Fruit fly (Drosophila melanogaster) whole organism, prepupa: ENCODE measurements around the gene CG2611.

Source experiments
- Blimp-1 ChIP-seq: fragments of 200-800 bp; sonication (Bioruptor generic); optimal IDR thresholded peaks from 3 replicates; lab custom pipeline; 2017; ENCODE audit warnings: missing biosample characterization, missing genetic modification characterization, mild to moderate bottlenecking, moderate library complexity, missing genetic modification reagents
- CG10631 ChIP-seq: fragments of 200-800 bp; sonication (Bioruptor generic); optimal IDR thresholded peaks from 2 replicates; lab custom pipeline; 2016; ENCODE audit warnings: missing biosample characterization, missing genetic modification characterization
- CG10669 ChIP-seq: fragments of 200-800 bp; sonication (Bioruptor generic); optimal IDR thresholded peaks from 3 replicates; lab custom pipeline; 2018; ENCODE audit warnings: missing biosample characterization, mild to moderate bottlenecking, missing genetic modification characterization, moderate library complexity
- CG11902 ChIP-seq: fragments of 200-800 bp; sonication (Bioruptor generic); optimal IDR thresholded peaks from 3 replicates; lab custom pipeline; 2016; ENCODE audit warnings: missing biosample characterization, missing genetic modification characterization
- CG15336 ChIP-seq: fragments of 200-800 bp; sonication (Bioruptor generic); IDR thresholded peaks from 2 replicates; pipeline ENCODE4 v1.3.6; 2022; ENCODE audit warnings: missing biosample characterization, missing genetic modification characterization
- CG1621 ChIP-seq: fragments of 200-800 bp; sonication (Bioruptor generic); optimal IDR thresholded peaks from 3 replicates; lab custom pipeline; 2018; ENCODE audit warnings: missing biosample characterization, mild to moderate bottlenecking, missing genetic modification characterization
- CG3032 ChIP-seq: fragments of 200-800 bp; optimal IDR thresholded peaks from 2 replicates; lab custom pipeline; 2019; ENCODE audit warnings: missing biosample characterization, mild to moderate bottlenecking, missing genetic modification characterization, moderate library complexity
- CG32006 ChIP-seq: fragments of 200-800 bp; sonication (Bioruptor generic); optimal IDR thresholded peaks from 3 replicates; lab custom pipeline; 2017; ENCODE audit warnings: missing biosample characterization, mild to moderate bottlenecking, missing genetic modification characterization
- CG34406 ChIP-seq: fragments of 200-800 bp; sonication (Bioruptor generic); optimal IDR thresholded peaks from 3 replicates; lab custom pipeline; 2016; ENCODE audit warnings: missing biosample characterization, missing genetic modification characterization
- CG3919 ChIP-seq: fragments of 200-800 bp; sonication (Bioruptor generic); optimal IDR thresholded peaks from 3 replicates; lab custom pipeline; 2016; ENCODE audit warnings: missing biosample characterization, missing genetic modification characterization
- CG4318 ChIP-seq: fragments of 200-800 bp; sonication (Bioruptor generic); optimal IDR thresholded peaks from 3 replicates; lab custom pipeline; 2017; ENCODE audit warnings: missing biosample characterization, mild to moderate bottlenecking, missing genetic modification characterization
- CG6792 ChIP-seq: fragments of 200-800 bp; sonication (Bioruptor generic); optimal IDR thresholded peaks from 3 replicates; lab custom pipeline; 2016; ENCODE audit warnings: missing biosample characterization, missing genetic modification characterization
- CG6808 ChIP-seq: fragments of 200-800 bp; sonication (Bioruptor generic); optimal IDR thresholded peaks from 3 replicates; lab custom pipeline; 2017; ENCODE audit warnings: missing biosample characterization, missing genetic modification characterization, mild to moderate bottlenecking, moderate library complexity, missing genetic modification reagents
- CG7368 ChIP-seq: fragments of 200-800 bp; sonication (Bioruptor generic); optimal IDR thresholded peaks from 3 replicates; lab custom pipeline; 2016; ENCODE audit warnings: missing biosample characterization, missing genetic modification characterization
- CG8319 ChIP-seq: fragments of 200-800 bp; sonication (Bioruptor generic); optimal IDR thresholded peaks from 3 replicates; lab custom pipeline; 2016; ENCODE audit warnings: missing biosample characterization, missing genetic modification characterization
- CG8632 ChIP-seq: fragments of 200-800 bp; sonication (Bioruptor generic); optimal IDR thresholded peaks from 3 replicates; lab custom pipeline; 2016; ENCODE audit warnings: missing biosample characterization, missing genetic modification characterization
- Eip78C ChIP-seq: fragments of 200-800 bp; sonication (Bioruptor generic); peaks from one replicate; lab custom pipeline; 2016; ENCODE audit warnings: missing biosample characterization, missing genetic modification characterization
- Ets21C ChIP-seq: fragments of 200-800 bp; sonication (Bioruptor generic); optimal IDR thresholded peaks from 3 replicates; lab custom pipeline; 2016; ENCODE audit warnings: missing biosample characterization, missing genetic modification characterization
- Ets96B ChIP-seq: fragments of 200-800 bp; optimal IDR thresholded peaks from 2 replicates; lab custom pipeline; 2019; ENCODE audit warnings: missing biosample characterization, mild to moderate bottlenecking, missing genetic modification characterization, moderate library complexity
- Gug ChIP-seq: fragments of 200-800 bp; sonication (Bioruptor generic); IDR thresholded peaks from 2 replicates; pipeline ENCODE4 v1.3.6; 2022; ENCODE audit warnings: missing biosample characterization, missing genetic modification characterization
- Hr39 ChIP-seq: fragments of 200-800 bp; sonication (Bioruptor generic); optimal IDR thresholded peaks from 2 replicates; lab custom pipeline; 2016; ENCODE audit warnings: missing biosample characterization, missing genetic modification characterization
- Lpt ChIP-seq: fragments of 200-800 bp; sonication (Bioruptor generic); optimal IDR thresholded peaks from 3 replicates; lab custom pipeline; 2016; ENCODE audit warnings: missing biosample characterization, missing genetic modification characterization
- Met ChIP-seq: fragments of 200-800 bp; sonication (Bioruptor generic); optimal IDR thresholded peaks from 3 replicates; lab custom pipeline; 2016; ENCODE audit warnings: missing biosample characterization, missing genetic modification characterization
- OdsH ChIP-seq: fragments of 200-800 bp; sonication (Bioruptor generic); optimal IDR thresholded peaks from 3 replicates; lab custom pipeline; 2016; ENCODE audit warnings: missing biosample characterization, missing genetic modification characterization
- Smox ChIP-seq: fragments of 200-800 bp; sonication (Bioruptor generic); optimal IDR thresholded peaks from 3 replicates; lab custom pipeline; 2016; ENCODE audit warnings: missing biosample characterization, missing genetic modification characterization
- Sox15 ChIP-seq: fragments of 200-800 bp; sonication (Bioruptor generic); optimal IDR thresholded peaks from 3 replicates; lab custom pipeline; 2016; ENCODE audit warnings: missing biosample characterization, missing genetic modification characterization
- achi ChIP-seq: fragments of 200-800 bp; sonication (Bioruptor generic); optimal IDR thresholded peaks from 3 replicates; lab custom pipeline; 2016; ENCODE audit warnings: missing biosample characterization, missing genetic modification characterization
- acj6 ChIP-seq: fragments of 200-800 bp; sonication (Bioruptor generic); optimal IDR thresholded peaks from 3 replicates; lab custom pipeline; 2016; ENCODE audit warnings: missing biosample characterization, missing genetic modification characterization
- dsx ChIP-seq: fragments of 200-800 bp; optimal IDR thresholded peaks from 3 replicates; lab custom pipeline; 2019; ENCODE audit warnings: missing biosample characterization, mild to moderate bottlenecking, missing genetic modification characterization, moderate library complexity; ENCODE audit not compliant: poor library complexity, severe bottlenecking
- eg ChIP-seq: fragments of 200-800 bp; sonication (Bioruptor generic); IDR thresholded peaks from 3 replicates; pipeline ENCODE4 v1.3.6; 2022; ENCODE audit warnings: missing biosample characterization, missing genetic modification characterization
- esn ChIP-seq: fragments of 200-800 bp; sonication (Bioruptor generic); optimal IDR thresholded peaks from 2 replicates; lab custom pipeline; 2016; ENCODE audit warnings: missing biosample characterization, mild to moderate bottlenecking, missing genetic modification characterization, moderate library complexity
- fd59A ChIP-seq: fragments of 200-800 bp; sonication (Bioruptor generic); optimal IDR thresholded peaks from 2 replicates; lab custom pipeline; 2017; ENCODE audit warnings: missing biosample characterization, mild to moderate bottlenecking, missing genetic modification characterization, missing genetic modification reagents
- fd85E ChIP-seq: fragments of 200-800 bp; sonication (Bioruptor generic); optimal IDR thresholded peaks from 3 replicates; lab custom pipeline; 2016; ENCODE audit warnings: missing biosample characterization, missing genetic modification characterization
- fkh ChIP-seq: fragments of 200-800 bp; sonication (Bioruptor generic); optimal IDR thresholded peaks from 3 replicates; lab custom pipeline; 2017; ENCODE audit warnings: missing biosample characterization, mild to moderate bottlenecking, missing genetic modification characterization, moderate library complexity
- lz ChIP-seq: fragments of 200-800 bp; sonication (Bioruptor generic); optimal IDR thresholded peaks from 3 replicates; lab custom pipeline; 2016; ENCODE audit warnings: missing biosample characterization, missing genetic modification characterization
- net ChIP-seq: fragments of 200-800 bp; sonication (Bioruptor generic); optimal IDR thresholded peaks from 3 replicates; lab custom pipeline; 2016; ENCODE audit warnings: missing biosample characterization, missing genetic modification characterization
- pdm3 ChIP-seq: fragments of 200-800 bp; sonication (Bioruptor generic); optimal IDR thresholded peaks from 3 replicates; lab custom pipeline; 2016; ENCODE audit warnings: missing biosample characterization, missing genetic modification characterization
- salr ChIP-seq, 2 experiments: fragments of 200-800 bp; sonication (Bioruptor generic); optimal IDR thresholded peaks; 3 replicates each; lab custom pipeline; 2016 to 2018; ENCODE audit warnings: missing biosample characterization in 2 of 2, missing genetic modification characterization in 2 of 2, mild to moderate bottlenecking in 1 of 2
- spab ChIP-seq: fragments of 200-800 bp; sonication (Bioruptor generic); optimal IDR thresholded peaks from 2 replicates; lab custom pipeline; 2017; ENCODE audit warnings: missing biosample characterization, mild to moderate bottlenecking, missing genetic modification characterization, missing genetic modification reagents
- ss ChIP-seq, 2 experiments: fragments of 200-800 bp; sonication (Bioruptor generic); optimal IDR thresholded peaks; 2 replicates in 1 of 2; 3 replicates in 1 of 2; lab custom pipeline; 2017 to 2018; ENCODE audit warnings: mild to moderate bottlenecking in 2 of 2, missing biosample characterization in 2 of 2, missing genetic modification characterization in 2 of 2, moderate library complexity in 1 of 2
- svp ChIP-seq: fragments of 200-800 bp; sonication (Bioruptor generic); peaks from one replicate; lab custom pipeline; 2016; ENCODE audit warnings: missing biosample characterization, missing genetic modification characterization
- topi ChIP-seq: fragments of 200-800 bp; sonication (Bioruptor generic); optimal IDR thresholded peaks from 3 replicates; lab custom pipeline; 2016; ENCODE audit warnings: missing biosample characterization, missing genetic modification characterization
- vri ChIP-seq: fragments of 200-800 bp; sonication (Bioruptor generic); optimal IDR thresholded peaks from 3 replicates; lab custom pipeline; 2016; ENCODE audit warnings: missing biosample characterization, mild to moderate bottlenecking, missing genetic modification characterization

The CG2611 gene

dm6 chr2L:20682136-20682733 lies 32.2 kb downstream of the CG2611 start, which contains the start of gene CG2617:
TSS of gene CG2617 (plus strand) at chr2L:20682368.
- TF ChIP-seq CG1621 (tag; lab: Kevin White, UChicago) (no peak), Eip78C (GFP tag; lab: Kevin White, UChicago) (peak; percentile 38), vri (GFP tag; lab: Kevin White, UChicago) (no peak)

dm6 chr2L:20688722-20689121 lies 38.7 kb downstream of the CG2611 start:
- no peak for TF ChIP-seq fd85E (GFP tag; lab: Kevin White, UChicago)
- TF ChIP-seq CG10669 (GFP tag; lab: Kevin White, UChicago): no peak
- TF ChIP-seq Ets21C: no peak
- no peak for TF ChIP-seq dsx (GFP tag; lab: Kevin White, UChicago)
- no peak for TF ChIP-seq Ets96B (tag; lab: Kevin White, UChicago)
- no peak for TF ChIP-seq CG4318 (GFP tag; lab: Kevin White, UChicago)
- TF ChIP-seq CG6792 (GFP tag; lab: Kevin White, UChicago): no peak
- TF ChIP-seq, all 60 proteins: peak for 0

dm6 chr2L:20690055-20690454 lies 40.1 kb downstream of the CG2611 start:
- TF ChIP-seq OdsH (GFP tag; lab: Kevin White, UChicago) (no peak), Sox15 (GFP tag; lab: Kevin White, UChicago) (no peak), achi (GFP tag; lab: Kevin White, UChicago) (no peak), CG15336 (GFP tag; lab: Robert Waterston, UW) (no peak), fkh (GFP tag; lab: Kevin White, UChicago) (no peak), CG8632 (GFP tag; lab: Kevin White, UChicago) (no peak), Met (GFP tag; lab: Kevin White, UChicago) (no peak), Ets96B (tag; lab: Kevin White, UChicago) (no peak), spab (GFP tag; lab: Kevin White, UChicago) (no peak), CG3919 (GFP tag; lab: Kevin White, UChicago) (no peak), fd59A (GFP tag; lab: Kevin White, UChicago) (no peak), CG8319 (GFP tag; lab: Kevin White, UChicago) (no peak), Lpt (GFP tag; lab: Kevin White, UChicago) (no peak), CG3032 (tag; lab: Kevin White, UChicago) (no peak), esn (no peak), CG11902 (GFP tag; lab: Kevin White, UChicago) (no peak), net (GFP tag; lab: Kevin White, UChicago) (no peak), Gug (no peak), Smox (no peak)

- TF ChIP-seq topi (GFP tag; lab: Kevin White, UChicago): no peak
- peak; percentile 26 for TF ChIP-seq acj6
- peak; percentile 35 for TF ChIP-seq achi (GFP tag; lab: Kevin White, UChicago)
- no peak for TF ChIP-seq salr (GFP tag; optimal IDR thresholded peaks at IDR 0.05; lab: Kevin White, UChicago)
- peak; percentile 2 for TF ChIP-seq CG3032 (tag; lab: Kevin White, UChicago)
- peak; percentile 42 for TF ChIP-seq CG32006 (GFP tag; lab: Kevin White, UChicago)
- TF ChIP-seq OdsH (GFP tag; lab: Kevin White, UChicago): peak; percentile 18
- no peak for TF ChIP-seq CG7368
- peak; percentile 26 for TF ChIP-seq pdm3 (GFP tag; lab: Kevin White, UChicago)
- TF ChIP-seq CG8319 (GFP tag; lab: Kevin White, UChicago): no peak
- TF ChIP-seq Gug: 0 out of 2 replicates have a peak, but pooled peaks have one; percentile 10
- peak; percentile 76 for TF ChIP-seq Eip78C (GFP tag; lab: Kevin White, UChicago)
- TF ChIP-seq CG34406 (GFP tag; lab: Kevin White, UChicago): peak; percentile 5
- no peak for TF ChIP-seq Hr39 (GFP tag; lab: Kevin White, UChicago)
- peak; percentile 19 for TF ChIP-seq svp (GFP tag; lab: Kevin White, UChicago)
- TF ChIP-seq Blimp-1 (GFP tag; lab: Kevin White, UChicago): no peak
- TF ChIP-seq lz (GFP tag; lab: Kevin White, UChicago): no peak
- peak; percentile 7 for TF ChIP-seq CG6808 (GFP tag; lab: Kevin White, UChicago)
- TF ChIP-seq vri (GFP tag; lab: Kevin White, UChicago): peak; percentile 18
- TF ChIP-seq Met (GFP tag; lab: Kevin White, UChicago): no peak
- TF ChIP-seq ss (GFP tag; optimal IDR thresholded peaks at IDR 0.05; lab: Kevin White, UChicago): peak in 1 of 2 experiments; percentile 23
- TF ChIP-seq net (GFP tag; lab: Kevin White, UChicago): no peak
- peak; percentile 41 for TF ChIP-seq CG3919 (GFP tag; lab: Kevin White, UChicago)
- TF ChIP-seq fkh (GFP tag; lab: Kevin White, UChicago): no peak
- peak; percentile 33 for TF ChIP-seq CG10631
- 0 out of 3 replicates have a peak, but pooled peaks have one; percentile 19 for TF ChIP-seq eg (GFP tag; lab: Robert Waterston, UW)
These were observed 45.1 kb downstream of the CG2611 start for dm6 chr2L:20695066-20695465.
